Worm (Caenorhabditis elegans): Measurements from ENCODE around the gene bgal-2.

DNA sequence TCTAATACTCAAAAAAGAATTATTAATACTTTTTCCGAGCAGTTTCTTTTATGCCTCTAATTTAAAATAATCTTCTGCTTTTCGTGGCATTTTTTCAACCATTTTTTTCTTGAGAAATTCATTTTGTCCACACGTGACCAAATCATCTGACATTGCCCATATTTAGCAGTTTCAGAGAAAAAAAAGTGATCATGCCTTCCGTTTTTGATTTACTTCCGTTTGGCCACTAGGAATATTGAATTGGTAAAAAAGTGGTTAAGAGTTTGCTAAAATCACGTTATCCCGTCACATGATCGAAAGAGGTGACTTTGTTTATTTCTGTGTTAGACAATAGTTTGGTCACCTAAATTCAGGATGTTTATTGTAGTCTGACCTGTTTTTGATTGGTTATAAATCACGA, 20.2 kb downstream of the bgal-2 start:
- TF ChIP-seq cog-1 (tag; optimal IDR thresholded peaks at IDR 0.05) (no peak), klf-2 (GFP tag; conservative IDR thresholded peaks at IDR 0.05) (no peak), tab-1 (GFP tag; IDR thresholded peaks at IDR 0.05) (no peak), ztf-23 (GFP tag; IDR thresholded peaks at IDR 0.05) (no peak)

Measured in whole organism, midembryonic.